Worm (Caenorhabditis elegans): ENCODE measurements around the gene hot-7.

The hot-7 gene

DNA sequence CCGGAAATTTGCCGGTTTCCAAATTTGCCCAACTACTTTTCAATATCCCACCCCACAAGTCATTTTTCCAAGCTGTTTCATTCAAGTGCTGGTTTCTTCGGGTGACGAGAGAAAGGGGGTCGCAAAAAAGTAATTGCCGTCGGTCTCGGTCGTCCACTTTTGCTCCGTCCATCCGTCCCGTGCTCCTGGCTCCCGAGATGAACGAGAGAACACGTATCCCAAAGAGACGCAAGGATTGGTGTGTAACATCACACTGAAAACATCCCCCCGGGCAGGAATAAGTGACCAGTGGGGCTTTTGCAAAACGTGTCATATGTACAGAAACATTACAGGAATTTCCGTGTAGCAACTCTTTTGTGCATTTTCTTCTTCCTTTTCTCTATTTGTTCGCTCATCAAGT lies 34.6 kb upstream of the hot-7 start:
- no peak for TF ChIP-seq aly-2 (tag; optimal IDR thresholded peaks at IDR 0.05)
- TF ChIP-seq elt-1 (tag; optimal IDR thresholded peaks at IDR 0.05) = no peak
- no peak for TF ChIP-seq tbx-2 (tag; optimal IDR thresholded peaks at IDR 0.05)
- TF ChIP-seq egl-5 (tag; optimal IDR thresholded peaks at IDR 0.05) = no peak
- no peak for TF ChIP-seq fkh-2 (tag; optimal IDR thresholded peaks at IDR 0.05)
- no peak for TF ChIP-seq pha-4 (tag; optimal IDR thresholded peaks at IDR 0.05)

DNA sequence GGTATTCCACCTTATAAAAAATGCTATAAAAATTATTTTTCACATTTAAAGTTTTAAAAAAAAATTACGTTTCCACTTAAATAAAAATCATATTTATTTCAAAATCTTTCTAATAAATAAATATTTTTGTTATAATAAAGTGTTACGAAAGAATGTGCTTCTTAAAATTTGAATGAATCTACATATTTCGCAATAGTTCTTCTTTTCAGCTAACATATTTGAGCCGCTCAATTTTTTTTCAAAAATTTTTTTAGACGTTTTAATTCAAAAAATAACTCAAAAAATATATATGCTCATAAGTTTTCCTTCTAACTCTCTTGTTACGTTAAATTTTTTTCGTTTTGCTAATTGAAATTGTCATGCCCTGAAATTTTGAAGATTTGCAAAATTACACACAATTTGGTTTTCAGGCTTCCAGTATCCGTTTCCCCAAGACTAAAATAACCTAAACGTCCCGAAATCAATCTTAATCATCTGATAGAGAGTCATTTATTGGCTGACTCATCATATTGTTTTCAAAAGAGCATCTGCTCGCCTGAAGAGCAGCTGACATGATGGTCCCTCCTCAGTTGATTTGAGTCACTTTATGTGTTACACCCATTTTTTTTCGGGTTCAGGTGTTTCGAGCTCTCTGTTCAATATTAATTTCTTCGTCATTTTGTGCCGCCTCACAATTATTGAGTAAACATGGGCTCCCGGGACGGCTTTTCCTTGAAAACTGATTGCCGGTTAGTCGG lies 32.8 kb upstream of the hot-7 start, which contains the start of gene efhd-1:
Gene efhd-1 (plus strand): TSS at position 582 of the 737 bp plus-strand sequence.
- TF ChIP-seq egl-5 (tag; optimal IDR thresholded peaks at IDR 0.05) (peak; percentile 0), ceh-82 (tag; optimal IDR thresholded peaks at IDR 0.05) (no peak)

DNA sequence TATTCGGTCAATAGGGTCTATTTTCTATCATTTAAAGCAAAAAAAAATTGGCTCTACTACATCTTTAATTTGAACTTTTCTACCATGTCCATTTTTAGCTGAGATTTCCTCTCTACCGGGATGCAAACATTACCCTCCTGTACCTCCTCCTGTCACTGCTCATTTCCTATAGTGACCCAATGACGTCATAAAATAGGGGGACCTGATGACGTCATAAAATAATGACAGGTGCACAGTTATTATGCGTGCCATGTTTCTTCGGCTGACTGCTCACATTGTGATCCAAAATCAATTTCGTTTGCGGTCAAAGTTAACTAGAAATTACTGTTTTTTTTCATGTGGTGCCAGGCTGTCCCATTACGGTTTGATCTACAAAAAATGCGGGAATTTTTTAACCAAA lies 24.3 kb upstream of the hot-7 start:
- no peak for TF ChIP-seq egl-5 (tag; optimal IDR thresholded peaks at IDR 0.05)
- no peak for TF ChIP-seq unc-62 (GFP tag; optimal IDR thresholded peaks at IDR 0.05)
- TF ChIP-seq aly-2 (tag; optimal IDR thresholded peaks at IDR 0.05) = no peak
- no peak for TF ChIP-seq nhr-43 (tag; optimal IDR thresholded peaks at IDR 0.05; ENCODE audit: poor library complexity, severe bottlenecking)
- no peak for TF ChIP-seq pha-4 (tag; optimal IDR thresholded peaks at IDR 0.05)
- no peak for TF ChIP-seq lsy-12 (tag; optimal IDR thresholded peaks at IDR 0.05)
- TF ChIP-seq snpc-4 (tag; optimal IDR thresholded peaks at IDR 0.05) = no peak
- no peak for TF ChIP-seq egl-27 (tag; optimal IDR thresholded peaks at IDR 0.05)
- TF ChIP-seq ZK546.5 (tag; optimal IDR thresholded peaks at IDR 0.05) = no peak
- TF ChIP-seq elt-3 (tag; optimal IDR thresholded peaks at IDR 0.05) = no peak
- no peak for TF ChIP-seq elt-1 (tag; optimal IDR thresholded peaks at IDR 0.05)
- no peak for TF ChIP-seq ceh-16 (tag; optimal IDR thresholded peaks at IDR 0.05)
- no peak for TF ChIP-seq nhr-25 (tag; optimal IDR thresholded peaks at IDR 0.05)

DNA sequence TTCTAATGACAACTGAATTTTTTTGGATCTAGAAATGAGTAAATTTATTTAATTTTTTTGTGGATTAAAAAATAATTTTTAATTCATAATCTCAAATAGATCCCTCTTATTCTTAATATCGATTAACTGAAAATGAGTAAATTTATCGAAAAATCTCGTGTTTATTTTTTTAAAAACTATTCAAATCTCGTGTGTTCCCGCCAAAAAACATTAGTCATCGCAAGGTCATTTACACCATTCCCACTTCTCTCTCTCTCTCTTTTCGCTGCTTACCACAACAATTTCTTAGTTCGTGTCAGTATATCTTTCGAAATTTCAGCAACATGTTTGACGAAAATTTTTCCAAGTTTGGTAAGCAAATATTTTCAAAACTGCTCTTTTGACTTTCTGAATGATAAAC lies 23.8 kb upstream of the hot-7 start:
- TF ChIP-seq nhr-25 (tag; optimal IDR thresholded peaks at IDR 0.05) (no peak), nhr-28 (tag; optimal IDR thresholded peaks at IDR 0.05) (no peak), nhr-237 (tag; optimal IDR thresholded peaks at IDR 0.05) (no peak), elt-1 (tag; optimal IDR thresholded peaks at IDR 0.05) (no peak), elt-3 (tag; optimal IDR thresholded peaks at IDR 0.05) (no peak), eor-1 (tag; optimal IDR thresholded peaks at IDR 0.05) (no peak), fkh-2 (tag; optimal IDR thresholded peaks at IDR 0.05) (no peak), nhr-77 (tag; optimal IDR thresholded peaks at IDR 0.05) (no peak), ceh-82 (tag; optimal IDR thresholded peaks at IDR 0.05) (no peak), ceh-28 (tag; optimal IDR thresholded peaks at IDR 0.05) (no peak), tbx-2 (tag; optimal IDR thresholded peaks at IDR 0.05) (no peak), ama-1 (optimal IDR thresholded peaks at IDR 0.05) (no peak), daf-12 (tag; optimal IDR thresholded peaks at IDR 0.05) (no peak), egl-5 (tag; optimal IDR thresholded peaks at IDR 0.05) (no peak), ceh-16 (tag; optimal IDR thresholded peaks at IDR 0.05) (no peak), ZK546.5 (tag; optimal IDR thresholded peaks at IDR 0.05) (no peak), nhr-12 (tag; optimal IDR thresholded peaks at IDR 0.05) (no peak), ceh-9 (tag; optimal IDR thresholded peaks at IDR 0.05) (no peak), snpc-4 (tag; optimal IDR thresholded peaks at IDR 0.05) (no peak)

DNA sequence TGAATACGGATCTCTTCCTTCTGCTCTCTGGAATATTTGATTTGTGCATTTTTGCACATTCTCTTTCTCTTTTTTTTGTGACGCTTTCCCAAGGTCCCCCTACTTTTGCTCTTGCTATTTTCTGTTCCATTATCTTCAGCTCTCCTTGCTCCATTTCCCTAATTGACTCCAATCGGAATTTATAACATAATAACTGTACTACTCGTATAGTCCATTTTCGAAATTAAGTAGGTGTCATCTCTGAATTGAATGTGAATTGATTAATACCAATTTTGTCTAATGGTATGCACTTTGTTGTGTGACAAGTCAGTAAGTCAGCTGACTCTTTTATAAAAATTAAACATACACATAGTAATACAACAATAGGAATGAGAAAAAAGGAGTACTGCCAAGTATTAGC lies 15.3 kb upstream of the hot-7 start:
- TF ChIP-seq sea-2 (GFP tag; optimal IDR thresholded peaks at IDR 0.05) (no peak), lin-39 (tag; optimal IDR thresholded peaks at IDR 0.05) (no peak), nhr-237 (tag; optimal IDR thresholded peaks at IDR 0.05) (no peak), nhr-25 (tag; optimal IDR thresholded peaks at IDR 0.05) (no peak), daf-12 (tag; optimal IDR thresholded peaks at IDR 0.05) (no peak), egl-27 (tag; optimal IDR thresholded peaks at IDR 0.05) (no peak), tbx-2 (tag; optimal IDR thresholded peaks at IDR 0.05) (no peak), unc-62 (GFP tag; optimal IDR thresholded peaks at IDR 0.05) (no peak), elt-2 (tag; optimal IDR thresholded peaks at IDR 0.05) (no peak), fkh-10 (GFP tag; optimal IDR thresholded peaks at IDR 0.05) (no peak), elt-3 (tag; optimal IDR thresholded peaks at IDR 0.05) (no peak), nhr-43 (tag; optimal IDR thresholded peaks at IDR 0.05; ENCODE audit: poor library complexity, severe bottlenecking) (no peak), fkh-2 (tag; optimal IDR thresholded peaks at IDR 0.05) (no peak), ceh-16 (tag; optimal IDR thresholded peaks at IDR 0.05) (no peak), nhr-67 (tag; optimal IDR thresholded peaks at IDR 0.05) (no peak)
